Worm (Caenorhabditis elegans): ENCODE results near the gene C18E9.9.
A peak's percentile ranks its signal among the peaks of the same experiment; 100 is the strongest.

The C18E9.9 gene

DNA sequence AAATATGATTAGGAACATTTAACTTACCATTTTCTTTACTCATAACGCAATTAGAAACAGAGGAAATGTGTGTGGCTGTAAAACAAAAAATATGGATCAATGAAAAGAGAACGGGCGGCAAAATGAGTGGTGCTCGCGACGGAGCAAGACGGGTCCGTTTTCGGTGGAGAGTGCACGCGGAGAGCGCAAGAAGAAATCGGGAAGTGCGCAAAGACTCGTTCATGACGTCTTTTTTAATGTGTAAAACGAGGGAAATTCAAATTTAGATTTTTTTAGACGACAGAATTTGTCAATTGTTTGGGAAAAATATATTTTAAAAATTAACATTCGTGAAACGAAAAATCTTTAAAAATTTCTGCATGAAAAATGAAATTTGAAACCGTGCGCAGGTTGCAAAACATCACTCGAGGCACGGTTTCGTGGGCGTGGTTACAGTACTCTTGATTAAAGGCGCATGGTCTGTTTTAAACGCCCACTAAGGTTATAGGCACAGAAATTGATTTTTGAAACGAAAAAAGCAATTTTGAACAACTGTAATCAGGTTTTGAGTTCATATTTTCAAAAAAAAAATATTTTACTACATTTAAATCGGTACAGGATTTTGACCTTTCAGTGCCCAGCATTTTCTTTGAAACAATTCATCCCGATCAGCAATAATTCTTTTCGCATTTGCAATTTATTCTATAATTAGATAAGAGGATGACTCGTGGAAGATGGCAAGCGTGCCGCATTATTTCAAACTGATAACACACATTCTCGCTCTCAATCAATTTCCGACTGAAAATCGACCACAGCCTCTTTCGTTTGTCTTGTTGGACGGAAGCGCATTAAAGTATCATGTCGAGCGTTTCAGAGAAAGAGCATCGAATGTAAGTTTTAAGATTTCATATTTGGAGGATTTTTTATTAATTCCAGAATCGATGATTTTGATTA, 19.8 kb downstream of the C18E9.9 start, which contains the start of the genes szy-20 and C18E9.5:
Gene szy-20, minus strand, starts transcription at position 83 of the 933 bp plus-strand sequence.
Gene C18E9.5, plus strand, starts transcription at position 730 of the 933 bp plus-strand sequence.
- TF ChIP-seq F13C5.2 (tag; optimal IDR thresholded peaks at IDR 0.05) (peak; percentile 82), hmg-4 (GFP tag; optimal IDR thresholded peaks at IDR 0.05) (peak; percentile 67), tbx-11 (GFP tag; IDR thresholded peaks at IDR 0.05) (no peak), pes-1 (GFP tag; IDR thresholded peaks at IDR 0.05) (no peak; the same call in 1 of the 2 replicates), tbx-37 (GFP tag; conservative IDR thresholded peaks at IDR 0.05) (0 out of 2 replicates have a peak, but pooled peaks have one; percentile 22)

DNA sequence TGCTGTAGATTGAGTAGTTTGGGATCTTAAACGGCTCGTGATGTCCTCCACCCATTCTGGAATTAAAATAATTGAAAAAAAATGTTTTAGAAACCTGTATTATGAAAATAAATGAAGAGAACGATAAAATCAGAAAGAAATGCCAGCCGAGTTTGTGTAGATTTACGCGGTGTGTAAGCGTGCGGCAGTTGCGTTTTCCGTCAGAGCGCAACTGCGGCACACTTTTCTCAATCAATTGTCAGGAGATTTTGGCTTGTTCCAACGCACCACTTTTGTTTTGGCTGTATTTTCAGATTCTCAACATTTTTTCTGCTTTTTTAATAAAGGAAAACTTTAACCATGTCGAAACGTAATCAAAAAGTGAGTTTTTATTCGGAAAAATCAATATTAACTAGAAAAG, 24.5 kb downstream of the C18E9.9 start, which contains the start of the genes ndub-3 and C18E9.2:
Gene ndub-3, minus strand, starts transcription at position 56 of the 400 bp plus-strand sequence.
Gene C18E9.2, plus strand, starts transcription at position 172 of the 400 bp plus-strand sequence.
- TF ChIP-seq flt-1 (GFP tag; IDR thresholded peaks at IDR 0.05): no peak
- no peak for TF ChIP-seq F13C5.2 (tag; optimal IDR thresholded peaks at IDR 0.05)
- TF ChIP-seq hmg-4 (GFP tag; optimal IDR thresholded peaks at IDR 0.05): no peak
- no peak for TF ChIP-seq hmbx-1 (tag; optimal IDR thresholded peaks at IDR 0.05)
- TF ChIP-seq sea-1 (GFP tag; conservative IDR thresholded peaks at IDR 0.05): no peak
- no peak for TF ChIP-seq ceh-13 (GFP tag; optimal IDR thresholded peaks at IDR 0.05)
- TF ChIP-seq tra-4 (tag; optimal IDR thresholded peaks at IDR 0.05): no peak
- no peak for TF ChIP-seq aly-1 (tag; optimal IDR thresholded peaks at IDR 0.05)
- TF ChIP-seq ceh-36 (tag; optimal IDR thresholded peaks at IDR 0.05): no peak
- TF ChIP-seq tbx-11 (GFP tag; IDR thresholded peaks at IDR 0.05): no peak
- no peak for TF ChIP-seq ets-7 (tag; optimal IDR thresholded peaks at IDR 0.05)
- no peak for TF ChIP-seq tbx-37 (GFP tag; conservative IDR thresholded peaks at IDR 0.05)
- TF ChIP-seq hnd-1 (tag; optimal IDR thresholded peaks at IDR 0.05): no peak
- no peak for TF ChIP-seq B0310.2 (tag; optimal IDR thresholded peaks at IDR 0.05)

DNA sequence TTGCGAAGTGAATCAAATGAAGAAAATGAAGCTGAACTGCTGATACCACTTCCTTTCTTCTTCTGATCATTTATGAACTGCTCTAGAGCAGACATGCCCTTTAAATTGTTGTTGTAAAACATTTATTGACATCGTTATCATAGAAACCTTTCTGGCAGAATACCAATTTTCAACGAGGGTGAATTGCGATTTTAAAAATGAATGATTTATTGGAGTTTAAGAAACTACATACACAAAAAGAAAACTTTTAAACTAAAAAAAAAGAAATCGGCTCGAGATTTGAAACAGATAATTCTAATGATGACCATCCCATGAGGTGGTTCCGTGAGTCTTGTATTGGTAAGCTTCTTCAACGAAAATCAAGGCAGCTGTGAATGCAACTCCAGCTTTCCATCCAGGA, 25.3 kb downstream of the C18E9.9 start, which contains the start of gene sftd-3:
Gene sftd-3, minus strand, starts transcription at position 101 of the 400 bp plus-strand sequence.
- TF ChIP-seq aly-1 (tag; optimal IDR thresholded peaks at IDR 0.05) (no peak), tra-4 (tag; optimal IDR thresholded peaks at IDR 0.05) (no peak), flt-1 (GFP tag; IDR thresholded peaks at IDR 0.05) (no peak)

DNA sequence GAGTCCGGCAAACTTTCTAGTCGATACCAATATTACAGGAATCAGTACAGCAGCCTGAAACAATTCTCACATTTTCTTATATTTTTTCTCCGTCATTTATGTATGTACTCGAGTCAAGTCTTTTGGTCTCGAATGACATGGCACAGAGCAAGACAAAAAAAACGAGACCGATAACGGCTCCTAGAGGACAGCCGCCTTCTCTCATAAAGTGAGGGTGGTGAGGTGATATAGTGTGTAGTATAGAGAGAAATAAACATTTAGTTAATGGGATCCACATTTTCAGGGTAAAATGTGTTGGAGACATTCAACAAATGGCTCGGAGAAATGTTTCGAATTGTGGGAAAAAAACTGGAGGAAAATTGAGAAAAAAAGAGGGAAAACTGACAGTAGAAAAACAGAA, 27.1 kb downstream of the C18E9.9 start:
- no peak for TF ChIP-seq hnd-1 (tag; optimal IDR thresholded peaks at IDR 0.05)
- TF ChIP-seq sea-1 (GFP tag; conservative IDR thresholded peaks at IDR 0.05): no peak
- TF ChIP-seq hmg-4 (GFP tag; optimal IDR thresholded peaks at IDR 0.05): no peak
- TF ChIP-seq ceh-13 (GFP tag; optimal IDR thresholded peaks at IDR 0.05): no peak
- no peak for TF ChIP-seq tbx-37 (GFP tag; conservative IDR thresholded peaks at IDR 0.05)
- TF ChIP-seq flt-1 (GFP tag; IDR thresholded peaks at IDR 0.05): no peak
- TF ChIP-seq ceh-36 (tag; optimal IDR thresholded peaks at IDR 0.05): no peak
- no peak for TF ChIP-seq F13C5.2 (tag; optimal IDR thresholded peaks at IDR 0.05)
- no peak for TF ChIP-seq scrt-1 (GFP tag; IDR thresholded peaks at IDR 0.05)
- TF ChIP-seq aly-1 (tag; optimal IDR thresholded peaks at IDR 0.05): no peak
- TF ChIP-seq tra-4 (tag; optimal IDR thresholded peaks at IDR 0.05): no peak
- no peak for TF ChIP-seq ets-7 (tag; optimal IDR thresholded peaks at IDR 0.05)
- TF ChIP-seq hmbx-1 (tag; optimal IDR thresholded peaks at IDR 0.05): no peak
- no peak for TF ChIP-seq ama-1 (optimal IDR thresholded peaks at IDR 0.05)
- no peak for TF ChIP-seq B0310.2 (tag; optimal IDR thresholded peaks at IDR 0.05)
- TF ChIP-seq tbx-11 (GFP tag; IDR thresholded peaks at IDR 0.05): no peak
- no peak for TF ChIP-seq pes-1 (GFP tag; IDR thresholded peaks at IDR 0.05)

DNA sequence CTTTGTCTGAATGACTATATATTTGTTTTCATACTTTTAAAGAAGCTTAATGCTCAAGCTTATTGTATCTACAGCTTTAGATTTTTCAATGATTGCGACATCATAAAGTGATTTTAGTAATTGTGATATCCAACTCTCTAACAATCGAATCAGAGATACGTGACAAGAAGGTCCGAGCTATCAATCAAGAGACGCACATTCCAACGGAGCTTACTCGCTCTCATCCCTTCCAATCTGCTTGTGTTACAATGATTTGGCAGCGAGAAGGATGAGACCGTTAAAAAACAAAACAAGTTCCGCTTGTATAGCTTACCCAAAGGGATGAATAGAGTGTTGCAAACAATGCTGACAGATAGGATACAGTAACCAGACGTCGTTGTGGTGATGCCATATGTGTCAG, 27.9 kb downstream of the C18E9.9 start:
- no peak for TF ChIP-seq pes-1 (GFP tag; IDR thresholded peaks at IDR 0.05)
- no peak for TF ChIP-seq ceh-13 (GFP tag; optimal IDR thresholded peaks at IDR 0.05)
- no peak for TF ChIP-seq ets-7 (tag; optimal IDR thresholded peaks at IDR 0.05)
- no peak for TF ChIP-seq aly-1 (tag; optimal IDR thresholded peaks at IDR 0.05)
- TF ChIP-seq sea-1 (GFP tag; conservative IDR thresholded peaks at IDR 0.05): no peak
- no peak for TF ChIP-seq scrt-1 (GFP tag; IDR thresholded peaks at IDR 0.05)
- no peak for TF ChIP-seq flt-1 (GFP tag; IDR thresholded peaks at IDR 0.05)
- TF ChIP-seq F13C5.2 (tag; optimal IDR thresholded peaks at IDR 0.05): no peak
- TF ChIP-seq tbx-37 (GFP tag; conservative IDR thresholded peaks at IDR 0.05): no peak
- TF ChIP-seq tbx-11 (GFP tag; IDR thresholded peaks at IDR 0.05): no peak
- TF ChIP-seq hnd-1 (tag; optimal IDR thresholded peaks at IDR 0.05): no peak
- no peak for TF ChIP-seq ceh-36 (tag; optimal IDR thresholded peaks at IDR 0.05)
- no peak for TF ChIP-seq tra-4 (tag; optimal IDR thresholded peaks at IDR 0.05)
- no peak for TF ChIP-seq ama-1 (optimal IDR thresholded peaks at IDR 0.05)
- no peak for TF ChIP-seq B0310.2 (tag; optimal IDR thresholded peaks at IDR 0.05)

DNA sequence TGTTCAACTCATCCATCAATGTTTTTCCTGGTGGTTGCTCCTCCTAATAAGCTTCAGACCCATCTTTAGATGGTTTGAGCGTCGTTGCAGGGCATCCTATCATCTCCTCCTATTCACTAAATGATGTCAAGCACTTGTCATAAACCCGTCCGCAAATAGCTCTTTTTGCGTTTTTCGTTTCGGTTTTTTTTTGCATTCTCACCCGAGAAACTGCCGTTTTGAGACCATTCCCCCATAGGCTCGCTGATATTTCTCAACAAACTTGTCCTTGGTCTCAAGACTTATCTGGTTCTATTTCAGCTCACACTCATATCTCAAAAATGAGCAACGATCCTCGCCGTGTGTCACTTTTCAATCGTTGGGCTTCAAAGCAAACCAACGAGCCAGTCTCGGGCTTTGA, 28.9 kb downstream of the C18E9.9 start, which contains the start of gene cal-2:
Gene cal-2, plus strand, starts transcription at position 301 of the 400 bp plus-strand sequence.
- TF ChIP-seq hmg-4 (GFP tag; optimal IDR thresholded peaks at IDR 0.05) (no peak), ama-1 (optimal IDR thresholded peaks at IDR 0.05) (no peak), ceh-13 (GFP tag; optimal IDR thresholded peaks at IDR 0.05) (no peak), tra-4 (tag; optimal IDR thresholded peaks at IDR 0.05) (no peak), hmbx-1 (tag; optimal IDR thresholded peaks at IDR 0.05) (no peak), hnd-1 (tag; optimal IDR thresholded peaks at IDR 0.05) (no peak), ceh-36 (tag; optimal IDR thresholded peaks at IDR 0.05) (no peak), tbx-11 (GFP tag; IDR thresholded peaks at IDR 0.05) (no peak), B0310.2 (tag; optimal IDR thresholded peaks at IDR 0.05) (no peak), flt-1 (GFP tag; IDR thresholded peaks at IDR 0.05) (no peak), aly-1 (tag; optimal IDR thresholded peaks at IDR 0.05) (no peak), sea-1 (GFP tag; conservative IDR thresholded peaks at IDR 0.05) (no peak), tbx-37 (GFP tag; conservative IDR thresholded peaks at IDR 0.05) (no peak), F13C5.2 (tag; optimal IDR thresholded peaks at IDR 0.05) (no peak), ets-7 (tag; optimal IDR thresholded peaks at IDR 0.05) (no peak), pes-1 (GFP tag; IDR thresholded peaks at IDR 0.05) (no peak), scrt-1 (GFP tag; IDR thresholded peaks at IDR 0.05) (no peak)

DNA sequence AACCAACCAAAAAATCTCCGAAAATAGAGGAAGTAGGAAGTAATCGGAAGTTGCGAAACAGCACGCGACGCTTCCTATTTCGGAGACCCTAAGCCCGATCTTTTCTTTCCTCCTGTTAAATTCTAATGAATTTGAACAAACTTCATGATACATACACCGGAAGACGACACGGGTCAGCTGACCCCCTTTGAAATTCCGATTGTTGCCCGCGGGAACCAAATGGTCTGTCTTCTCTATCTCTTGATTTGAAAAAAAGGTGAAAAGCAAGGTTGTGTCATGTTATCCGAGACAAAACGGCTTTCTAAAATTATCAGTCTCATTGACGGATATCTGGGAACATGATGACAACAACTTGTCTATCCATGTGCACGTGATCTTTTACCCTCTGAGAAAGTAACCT, 30.3 kb downstream of the C18E9.9 start:
- TF ChIP-seq pes-1 (GFP tag; IDR thresholded peaks at IDR 0.05) (no peak), hmbx-1 (tag; optimal IDR thresholded peaks at IDR 0.05) (no peak), B0310.2 (tag; optimal IDR thresholded peaks at IDR 0.05) (no peak), ceh-36 (tag; optimal IDR thresholded peaks at IDR 0.05) (no peak), aly-1 (tag; optimal IDR thresholded peaks at IDR 0.05) (no peak), scrt-1 (GFP tag; IDR thresholded peaks at IDR 0.05) (no peak), sea-1 (GFP tag; conservative IDR thresholded peaks at IDR 0.05) (no peak), flt-1 (GFP tag; IDR thresholded peaks at IDR 0.05) (no peak), ceh-13 (GFP tag; optimal IDR thresholded peaks at IDR 0.05) (no peak), tbx-11 (GFP tag; IDR thresholded peaks at IDR 0.05) (no peak)

Data from whole organism, early embryonic.